Fruit fly (Drosophila melanogaster) whole organism, prepupa: ENCODE results near the gene CG11409.

Source experiments
- CG16779 ChIP-seq: fragments of 200-800 bp; sonication (Bioruptor generic); optimal IDR thresholded peaks from 3 replicates; lab custom pipeline; 2017; ENCODE audit warnings: missing biosample characterization, mild to moderate bottlenecking, missing genetic modification characterization
- CG32006 ChIP-seq: fragments of 200-800 bp; sonication (Bioruptor generic); optimal IDR thresholded peaks from 3 replicates; lab custom pipeline; 2017; ENCODE audit warnings: missing biosample characterization, mild to moderate bottlenecking, missing genetic modification characterization
- CG6854 ChIP-seq: fragments of 200-800 bp; sonication (Bioruptor generic); optimal IDR thresholded peaks from 2 replicates; lab custom pipeline; 2017; ENCODE audit warnings: missing biosample characterization, mild to moderate bottlenecking, missing genetic modification characterization
- Hr38 ChIP-seq: sonication (Bioruptor generic); optimal IDR thresholded peaks from 2 replicates; lab custom pipeline; 2016; ENCODE audit warnings: missing biosample characterization, missing genetic modification characterization
- cyc ChIP-seq: fragments of 200-800 bp; sonication (Bioruptor generic); optimal IDR thresholded peaks from 3 replicates; lab custom pipeline; 2016; ENCODE audit warnings: missing biosample characterization, missing genetic modification characterization
- spab ChIP-seq: fragments of 200-800 bp; sonication (Bioruptor generic); optimal IDR thresholded peaks from 2 replicates; lab custom pipeline; 2017; ENCODE audit warnings: missing biosample characterization, mild to moderate bottlenecking, missing genetic modification characterization, missing genetic modification reagents

- TF ChIP-seq cyc (GFP tag; lab: Kevin White, UChicago) (no peak), CG16779 (tag; lab: Kevin White, UChicago) (no peak), spab (GFP tag; lab: Kevin White, UChicago) (no peak), Hr38 (GFP tag; lab: Kevin White, UChicago) (no peak), CG32006 (no peak), CG6854 (GFP tag; lab: Kevin White, UChicago) (no peak)
Measured at dm6 chrX:1285273-1285672, 56.1 kb downstream of the CG11409 start.
